Worm (Caenorhabditis elegans) whole organism, late embryonic: ENCODE data around the gene Y39E4B.13.

Experiments used
- pha-4 ChIP-seq: fragments of 150-350 bp; optimal IDR thresholded peaks from 2 replicates; lab custom pipeline; 2018; ENCODE audit warnings: missing biosample characterization, missing genetic modification reagents, missing genetic modification characterization
- ref-2 ChIP-seq: sonication (generic microtip); optimal IDR thresholded peaks from 2 replicates; lab custom pipeline; 2016; ENCODE audit warnings: missing genetic modification characterization, missing compliant biosample characterization

DNA sequence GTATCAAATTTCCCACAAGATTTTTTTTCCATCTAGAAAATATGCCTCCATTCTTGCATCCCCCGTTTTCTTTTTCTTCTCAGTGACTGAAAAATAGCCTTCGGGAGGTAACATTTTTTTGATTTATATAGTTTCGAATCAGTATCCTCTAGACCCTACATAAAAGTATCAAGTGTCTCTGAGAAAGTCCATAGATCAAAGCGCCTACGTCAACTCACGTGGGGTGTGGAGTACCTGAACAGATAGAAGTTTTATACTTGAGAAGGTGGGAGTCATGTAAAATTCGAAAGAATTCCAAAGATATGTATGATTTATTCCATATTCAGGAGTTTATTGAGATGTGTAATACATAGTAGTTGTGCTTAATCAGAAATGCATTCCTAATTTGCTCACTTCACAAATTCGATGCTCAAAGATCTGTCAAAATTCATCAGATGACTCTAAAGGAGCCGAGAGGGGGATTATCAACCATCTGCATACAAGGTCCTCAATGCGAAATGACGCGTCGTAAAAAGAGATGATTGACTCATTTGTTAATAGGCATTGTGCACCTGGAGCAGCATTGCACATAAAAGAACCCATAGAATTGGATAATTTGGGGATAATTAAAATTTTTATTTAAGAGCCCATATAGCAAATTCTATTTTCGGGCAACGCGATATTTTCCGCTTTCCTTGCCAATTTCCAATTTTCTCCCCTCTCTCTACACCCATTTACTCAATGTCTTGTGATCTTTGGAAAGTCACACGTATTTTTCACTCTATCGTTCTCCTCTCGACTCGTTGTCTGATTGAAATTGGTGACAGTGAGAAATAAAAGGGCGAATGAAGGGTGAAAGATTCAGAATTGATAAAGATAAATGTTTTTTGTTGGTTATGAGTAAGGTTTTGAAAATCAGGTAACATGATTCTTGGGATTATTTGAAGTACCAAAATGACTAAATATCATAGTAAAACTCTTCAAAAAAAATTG lies 26.4 kb upstream of the Y39E4B.13 start:
- TF ChIP-seq ref-2 (peak; percentile 31), pha-4 (no peak)
